Worm (Caenorhabditis elegans) whole organism, L4 larva: ENCODE measurements around the gene patr-1.
A peak's percentile ranks its signal among the peaks of the same experiment; 100 is the strongest.

Experiments used
- D1046.2 ChIP-seq: fragments of 200-800 bp; sonication (Bioruptor generic); IDR thresholded peaks from 2 replicates; pipeline ENCODE4 v1.3.6; 2022; ENCODE audit warnings: missing genetic modification characterization, missing compliant biosample characterization
- F26F4.8 ChIP-seq: fragments of 200-800 bp; sonication (Bioruptor generic); conservative IDR thresholded peaks from 2 replicates; pipeline ENCODE4 v1.3.6; 2022; ENCODE audit warnings: missing genetic modification characterization, missing compliant biosample characterization
- F37D6.2 ChIP-seq: sonication (generic microtip); optimal IDR thresholded peaks from 2 replicates; lab custom pipeline; 2016; ENCODE audit warnings: mild to moderate bottlenecking, missing genetic modification characterization, missing compliant biosample characterization
- F44E2.7 ChIP-seq: fragments of 200-800 bp; sonication (Bioruptor generic); IDR thresholded peaks from 2 replicates; pipeline ENCODE4 v2.1.2; 2022; ENCODE audit warnings: missing genetic modification characterization, missing compliant biosample characterization
- F49E8.2 ChIP-seq: sonication (generic microtip); optimal IDR thresholded peaks from 2 replicates; lab custom pipeline; 2016; ENCODE audit warnings: missing compliant biosample characterization, mild to moderate bottlenecking, missing genetic modification characterization, borderline replicate concordance
- R02D3.7 ChIP-seq: fragments of 150-350 bp; sonication (generic microtip); optimal IDR thresholded peaks from 3 replicates; lab custom pipeline; 2014; ENCODE audit warnings: missing biosample characterization, missing genetic modification characterization
- T26A8.4 ChIP-seq: fragments of 200-800 bp; sonication (Bioruptor generic); IDR thresholded peaks from 2 replicates; pipeline ENCODE4 v1.3.6; 2022; ENCODE audit warnings: missing genetic modification characterization, missing compliant biosample characterization
- Y105C5A.15 ChIP-seq: fragments of 200-800 bp; sonication (Bioruptor generic); IDR thresholded peaks from 2 replicates; pipeline ENCODE4 v1.3.6; 2022; ENCODE audit warnings: missing genetic modification characterization, missing compliant biosample characterization
- Y5F2A.4 ChIP-seq: fragments of 200-800 bp; sonication (Bioruptor generic); optimal IDR thresholded peaks from 2 replicates; lab custom pipeline; 2018; ENCODE audit warnings: mild to moderate bottlenecking, missing genetic modification characterization, missing compliant biosample characterization
- Y75B8A.6 ChIP-seq: fragments of 200-800 bp; sonication (Bioruptor generic); IDR thresholded peaks from 2 replicates; pipeline ENCODE4 v1.3.6; 2022; ENCODE audit warnings: missing genetic modification reagents, missing genetic modification characterization, missing compliant biosample characterization
- ZK546.5 ChIP-seq, 2 experiments: sonication (generic microtip); optimal IDR thresholded peaks; 2 replicates each; lab custom pipeline; 2017; ENCODE audit warnings: missing biosample characterization in 2 of 2, missing genetic modification characterization in 2 of 2
- aha-1 ChIP-seq: fragments of 150-350 bp; peaks from one replicate; lab custom pipeline; 2014; ENCODE audit warnings: missing biosample characterization, missing genetic modification characterization
- ceh-32 ChIP-seq: sonication (generic microtip); optimal IDR thresholded peaks from 2 replicates; lab custom pipeline; 2016; ENCODE audit warnings: mild to moderate bottlenecking, missing genetic modification characterization, missing compliant biosample characterization; ENCODE audit not compliant: poor library complexity
- ceh-44 ChIP-seq: fragments of 200-800 bp; sonication (Bioruptor generic); IDR thresholded peaks from 2 replicates; pipeline ENCODE4 v1.3.6; 2022; ENCODE audit warnings: missing genetic modification reagents, missing genetic modification characterization, missing compliant biosample characterization
- cey-2 ChIP-seq: sonication (generic microtip); optimal IDR thresholded peaks from 3 replicates; lab custom pipeline; 2017; ENCODE audit warnings: missing genetic modification characterization, mild to moderate bottlenecking, missing compliant biosample characterization, antibody characterized with exemption, borderline replicate concordance; ENCODE audit not compliant: insufficient read depth
- ctbp-1 ChIP-seq: fragments of 200-800 bp; sonication (Bioruptor generic); IDR thresholded peaks from 2 replicates; pipeline ENCODE4 v1.3.6; 2022; ENCODE audit warnings: missing genetic modification reagents, missing genetic modification characterization, missing compliant biosample characterization
- dmd-6 ChIP-seq: fragments of 200-800 bp; sonication (Bioruptor generic); IDR thresholded peaks from 2 replicates; pipeline ENCODE4 v1.3.6; 2022; ENCODE audit warnings: missing genetic modification reagents, missing genetic modification characterization, missing compliant biosample characterization
- duxl-1 ChIP-seq: sonication (generic microtip); optimal IDR thresholded peaks from 2 replicates; lab custom pipeline; 2016; ENCODE audit warnings: mild to moderate bottlenecking, missing genetic modification characterization, moderate library complexity, missing compliant biosample characterization; ENCODE audit not compliant: poor library complexity
- dve-1 ChIP-seq: sonication (generic microtip); optimal IDR thresholded peaks from 2 replicates; lab custom pipeline; 2017; ENCODE audit warnings: antibody characterized with exemption, mild to moderate bottlenecking, missing genetic modification characterization, missing compliant biosample characterization; ENCODE audit not compliant: insufficient read depth
- egl-43 ChIP-seq: fragments of 200-800 bp; sonication (Bioruptor generic); IDR thresholded peaks from 2 replicates; pipeline ENCODE4 v1.3.6; 2022; ENCODE audit warnings: missing genetic modification reagents, missing genetic modification characterization, missing compliant biosample characterization
- fkh-10 ChIP-seq: fragments of 150-350 bp; optimal IDR thresholded peaks from 2 replicates; lab custom pipeline; 2014; ENCODE audit warnings: missing biosample characterization, missing genetic modification reagents, missing genetic modification characterization
- hif-1 ChIP-seq, 2 experiments: sonication (generic microtip); optimal IDR thresholded peaks; 2 replicates each; lab custom pipeline; 2016 to 2017; ENCODE audit warnings: missing compliant biosample characterization in 2 of 2, missing genetic modification characterization in 2 of 2, missing genetic modification reagents in 2 of 2, missing genotype in 2 of 2, mild to moderate bottlenecking in 1 of 2
- hlh-11 ChIP-seq: fragments of 200-800 bp; sonication (Bioruptor generic); optimal IDR thresholded peaks from 2 replicates; lab custom pipeline; 2018; ENCODE audit warnings: mild to moderate bottlenecking, missing genetic modification characterization, missing compliant biosample characterization
- lim-7 ChIP-seq: fragments of 200-800 bp; sonication (Bioruptor generic); IDR thresholded peaks from 2 replicates; pipeline ENCODE4 v1.3.6; 2022; ENCODE audit warnings: missing genetic modification characterization, missing compliant biosample characterization
- madf-9 ChIP-seq: fragments of 200-800 bp; sonication (Bioruptor generic); conservative IDR thresholded peaks from 2 replicates; pipeline ENCODE4 v1.3.6; 2022; ENCODE audit warnings: missing genetic modification reagents, missing genetic modification characterization, missing compliant biosample characterization
- mep-1 ChIP-seq: fragments of 150-350 bp; sonication (generic microtip); optimal IDR thresholded peaks from 3 replicates; lab custom pipeline; 2014; ENCODE audit warnings: missing biosample characterization, missing genetic modification characterization
- mes-2 ChIP-seq: sonication (generic microtip); optimal IDR thresholded peaks from 2 replicates; lab custom pipeline; 2016; ENCODE audit warnings: missing genotype, mild to moderate bottlenecking, missing genetic modification characterization, missing compliant biosample characterization; ENCODE audit not compliant: poor library complexity, severe bottlenecking
- mxl-2 ChIP-seq: fragments of 200-800 bp; sonication (Bioruptor generic); conservative IDR thresholded peaks from 2 replicates; pipeline ENCODE4 v1.3.6; 2022; ENCODE audit warnings: missing genetic modification reagents, missing genetic modification characterization, missing compliant biosample characterization
- nhr-10 ChIP-seq: fragments of 150-350 bp; optimal IDR thresholded peaks from 2 replicates; lab custom pipeline; 2014; ENCODE audit warnings: missing biosample characterization, missing genetic modification characterization
- nhr-11 ChIP-seq: fragments of 150-350 bp; optimal IDR thresholded peaks from 2 replicates; lab custom pipeline; 2014; ENCODE audit warnings: missing biosample characterization, missing genetic modification characterization
- nhr-237 ChIP-seq: sonication (generic microtip); optimal IDR thresholded peaks from 2 replicates; lab custom pipeline; 2017; ENCODE audit warnings: missing biosample characterization, missing genetic modification characterization
- nhr-28 ChIP-seq: fragments of 150-350 bp; optimal IDR thresholded peaks from 2 replicates; lab custom pipeline; 2014; ENCODE audit warnings: missing biosample characterization, missing genetic modification characterization
- nhr-41 ChIP-seq: fragments of 200-800 bp; sonication (Bioruptor generic); IDR thresholded peaks from 2 replicates; pipeline ENCODE4 v1.3.6; 2022; ENCODE audit warnings: missing genetic modification reagents, missing genetic modification characterization, missing compliant biosample characterization
- nhr-42 ChIP-seq: fragments of 200-800 bp; sonication (Bioruptor generic); IDR thresholded peaks from 2 replicates; pipeline ENCODE4 v1.3.6; 2022; ENCODE audit warnings: missing genetic modification characterization, missing compliant biosample characterization
- nhr-48 ChIP-seq: sonication (generic microtip); optimal IDR thresholded peaks from 2 replicates; lab custom pipeline; 2016; ENCODE audit warnings: mild to moderate bottlenecking, missing genetic modification characterization, missing compliant biosample characterization
- nhr-77 ChIP-seq: fragments of 150-350 bp; optimal IDR thresholded peaks from 2 replicates; lab custom pipeline; 2014; ENCODE audit warnings: missing biosample characterization, missing genetic modification characterization
- pqm-1 ChIP-seq: sonication (generic microtip); optimal IDR thresholded peaks from 2 replicates; lab custom pipeline; 2017; ENCODE audit warnings: missing biosample characterization, missing genetic modification characterization
- rbr-2 ChIP-seq: sonication (generic microtip); optimal IDR thresholded peaks from 2 replicates; lab custom pipeline; 2016; ENCODE audit warnings: missing genotype, missing genetic modification characterization, missing compliant biosample characterization
- set-16 ChIP-seq: fragments of 200-800 bp; sonication (Bioruptor generic); IDR thresholded peaks from 2 replicates; pipeline ENCODE4 v1.3.6; 2022; ENCODE audit warnings: missing genetic modification reagents, missing genetic modification characterization, missing compliant biosample characterization
- snpc-1.2 ChIP-seq: fragments of 200-800 bp; sonication (Bioruptor generic); IDR thresholded peaks from 2 replicates; pipeline ENCODE4 v1.3.6; 2022; ENCODE audit warnings: missing genetic modification reagents, missing genetic modification characterization, missing compliant biosample characterization
- spr-3 ChIP-seq: fragments of 200-800 bp; sonication (Bioruptor generic); optimal IDR thresholded peaks from 2 replicates; lab custom pipeline; 2018; ENCODE audit warnings: mild to moderate bottlenecking, missing genetic modification characterization, missing compliant biosample characterization
- unc-62 ChIP-seq, 3 experiments: fragments of 150-350 bp in 1 of 3; sonication (generic microtip); optimal IDR thresholded peaks in 2 of 3; peaks in 1 of 3; 1 replicate in 1 of 3; 2 replicates in 2 of 3; lab custom pipeline; 2014 to 2017; ENCODE audit warnings: missing biosample characterization in 3 of 3, missing genetic modification characterization in 3 of 3, missing genetic modification reagents in 3 of 3, missing genotype in 1 of 3
- zfp-3 ChIP-seq: fragments of 200-800 bp; sonication (Bioruptor generic); conservative IDR thresholded peaks from 2 replicates; pipeline ENCODE4 v1.3.6; 2022; ENCODE audit warnings: missing genetic modification reagents, missing genetic modification characterization, missing compliant biosample characterization
- zip-2 ChIP-seq: fragments of 150-350 bp; optimal IDR thresholded peaks from 2 replicates; lab custom pipeline; 2014; ENCODE audit warnings: missing biosample characterization, missing genetic modification characterization
- ztf-11 ChIP-seq: fragments of 150-350 bp; optimal IDR thresholded peaks from 2 replicates; lab custom pipeline; 2014; ENCODE audit warnings: missing biosample characterization, missing genetic modification characterization

patr-1 gene

ce11 chrII:11728545-11729105, 49.1 kb downstream of the patr-1 start, which contains the start of gene alh-8 (continued):
- TF ChIP-seq nhr-28 (tag; lab: Kevin White, UChicago) (peak; percentile 82), nhr-10 (tag; lab: Kevin White, UChicago) (no peak), nhr-77 (peak; percentile 43), F44E2.7 (GFP tag; lab: Robert Waterston, UW) (no peak), F26F4.8 (GFP tag; lab: Robert Waterston, UW) (no peak), spr-3 (GFP tag; lab: Kevin White, UChicago) (peak; percentile 56), ztf-11 (tag; lab: Kevin White, UChicago) (no peak), aha-1 (tag; lab: Kevin White, UChicago) (peak; percentile 43), F49E8.2 (no peak), Y75B8A.6 (GFP tag; lab: Robert Waterston, UW) (0 out of 2 replicates have a peak, but pooled peaks have one; percentile 48), mes-2 (tag; lab: Kevin White, UChicago) (peak; percentile 53), R02D3.7 (no peak), mxl-2 (GFP tag; lab: Robert Waterston, UW) (no peak), mep-1 (tag; lab: Kevin White, UChicago) (peak; percentile 48), nhr-42 (GFP tag; lab: Robert Waterston, UW) (no peak), unc-62 (GFP tag; optimal IDR thresholded peaks at IDR 0.05 in 1 of 2; lab: Kevin White, UChicago) (no peak), unc-62 (tag; optimal IDR thresholded peaks at IDR 0.05; lab: Kevin White, UChicago) (no peak), ceh-44 (GFP tag; lab: Robert Waterston, UW) (no peak), nhr-48 (peak; percentile 52), hlh-11 (peak; percentile 87), set-16 (GFP tag; lab: Robert Waterston, UW) (no peak), T26A8.4 (GFP tag; lab: Robert Waterston, UW) (0 out of 2 replicates have a peak, but pooled peaks have one; percentile 10), F37D6.2 (no peak), nhr-41 (GFP tag; lab: Robert Waterston, UW) (peak; percentile 89), hif-1 (tag; optimal IDR thresholded peaks at IDR 0.05; lab: Kevin White, UChicago) (peak in 1 of 2 experiments; percentile 73)

- TF ChIP-seq aha-1 (tag; lab: Kevin White, UChicago) (peak; percentile 91), nhr-11 (tag; lab: Kevin White, UChicago) (no peak)
These were observed 50.3 kb downstream of the patr-1 start for ce11 chrII:11727438-11727837.

ce11 chrII:11726470-11727106, 51.2 kb downstream of the patr-1 start, which contains the start of gene F13D12.5:
TSS of gene F13D12.5 (plus strand) at chrII:11726814.
- TF ChIP-seq snpc-1.2 (no peak), nhr-237 (no peak), fkh-10 (GFP tag; lab: Kevin White, UChicago) (no peak), zfp-3 (GFP tag; lab: Robert Waterston, UW) (0 out of 2 replicates have a peak, but pooled peaks have one; percentile 40), D1046.2 (GFP tag; lab: Robert Waterston, UW) (no peak), Y5F2A.4 (GFP tag; lab: Kevin White, UChicago) (no peak), rbr-2 (tag; lab: Kevin White, UChicago) (peak; percentile 10), cey-2 (tag; lab: Kevin White, UChicago) (no peak), pqm-1 (tag; lab: Kevin White, UChicago) (no peak), dve-1 (tag; lab: Kevin White, UChicago) (no peak), ctbp-1 (GFP tag; lab: Robert Waterston, UW) (no peak), mep-1 (tag; lab: Kevin White, UChicago) (no peak), egl-43 (0 out of 2 replicates have a peak, but pooled peaks have one; percentile 46), nhr-77 (no peak), hlh-11 (no peak), ceh-32 (tag; lab: Kevin White, UChicago) (no peak), ZK546.5 (tag; optimal IDR thresholded peaks at IDR 0.05; lab: Kevin White, UChicago) (no peak), lim-7 (GFP tag; lab: Robert Waterston, UW) (no peak), nhr-41 (GFP tag; lab: Robert Waterston, UW) (no peak), madf-9 (GFP tag; lab: Robert Waterston, UW) (no peak), dmd-6 (no peak), nhr-11 (tag; lab: Kevin White, UChicago) (no peak), zip-2 (tag; lab: Kevin White, UChicago) (no peak), ztf-11 (tag; lab: Kevin White, UChicago) (no peak), duxl-1 (tag; lab: Kevin White, UChicago) (no peak), mes-2 (tag; lab: Kevin White, UChicago) (no peak), Y105C5A.15 (GFP tag; lab: Robert Waterston, UW) (no peak)
